Fruit fly (Drosophila melanogaster) whole organism: Measurements from ENCODE around the gene Bin1.

ENCODE experiments used
- CG8478 ChIP-seq: fragments of >200 bp; optimal IDR thresholded peaks from 2 replicates; lab custom pipeline; 2018; ENCODE audit warnings: inconsistent platforms
- pan ChIP-seq: fragments of >200 bp; optimal IDR thresholded peaks from 2 replicates; lab custom pipeline; 2017
- psq ChIP-seq: fragments of >200 bp; optimal IDR thresholded peaks from 2 replicates; lab custom pipeline; 2017
- usp ChIP-seq: fragments of >200 bp; optimal IDR thresholded peaks from 2 replicates; lab custom pipeline; 2017; ENCODE audit warnings: missing biosample characterization, missing genetic modification characterization, mixed read lengths

- TF ChIP-seq psq (no peak), CG8478 (no peak), pan (no peak), usp (GFP tag; lab: Kevin White, UChicago) (no peak)
These were observed 35.9 kb downstream of the Bin1 start for dm6 chr3R:16153356-16153905.
